Worm (Caenorhabditis elegans) whole organism, L3 larva: ENCODE data around the gene mix-1.

Source experiments
- R02D3.7 ChIP-seq: fragments of 150-350 bp; optimal IDR thresholded peaks from 2 replicates; lab custom pipeline; 2014; ENCODE audit warnings: missing biosample characterization, missing genetic modification characterization
- ama-1 ChIP-seq: fragments of 150-350 bp; optimal IDR thresholded peaks from 2 replicates; lab custom pipeline; 2018
- ceh-16 ChIP-seq: sonication (generic microtip); optimal IDR thresholded peaks from 2 replicates; lab custom pipeline; 2017; ENCODE audit warnings: missing biosample characterization, missing genetic modification characterization
- elt-3 ChIP-seq, 3 experiments: fragments of 150-350 bp in 1 of 3; sonication (generic microtip) in 2 of 3; optimal IDR thresholded peaks; 2 replicates in 2 of 3; 4 replicates in 1 of 3; lab custom pipeline; 2014 to 2017; ENCODE audit warnings: missing biosample characterization in 3 of 3, missing genetic modification characterization in 3 of 3
- fkh-2 ChIP-seq: fragments of 150-350 bp; optimal IDR thresholded peaks from 2 replicates; lab custom pipeline; 2014; ENCODE audit warnings: missing biosample characterization, missing genetic modification reagents, missing genetic modification characterization
- lin-39 ChIP-seq: fragments of 150-350 bp; optimal IDR thresholded peaks from 2 replicates; lab custom pipeline; 2018; ENCODE audit warnings: missing biosample characterization, missing genetic modification reagents, missing genetic modification characterization
- nhr-11 ChIP-seq: fragments of 150-350 bp; optimal IDR thresholded peaks from 2 replicates; lab custom pipeline; 2014; ENCODE audit warnings: missing biosample characterization, missing genetic modification characterization
- nhr-23 ChIP-seq: fragments of 150-350 bp; optimal IDR thresholded peaks from 2 replicates; lab custom pipeline; 2014; ENCODE audit warnings: missing biosample characterization, missing genetic modification reagents, missing genetic modification characterization
- nhr-237 ChIP-seq: fragments of 150-350 bp; optimal IDR thresholded peaks from 2 replicates; lab custom pipeline; 2014; ENCODE audit warnings: missing biosample characterization, missing genetic modification characterization
- nhr-28 ChIP-seq: fragments of 150-350 bp; optimal IDR thresholded peaks from 2 replicates; lab custom pipeline; 2014; ENCODE audit warnings: missing biosample characterization, missing genetic modification characterization
- tbx-2 ChIP-seq: sonication (generic microtip); optimal IDR thresholded peaks from 2 replicates; lab custom pipeline; 2016; ENCODE audit warnings: mild to moderate bottlenecking, missing genetic modification characterization, missing compliant biosample characterization
- unc-39 ChIP-seq: sonication (generic microtip); optimal IDR thresholded peaks from 4 replicates; lab custom pipeline; 2017; ENCODE audit warnings: missing biosample characterization, missing genetic modification characterization
- zag-1 ChIP-seq: fragments of 150-350 bp; optimal IDR thresholded peaks from 2 replicates; lab custom pipeline; 2014; ENCODE audit warnings: missing biosample characterization, missing genetic modification characterization
- ztf-11 ChIP-seq: fragments of 150-350 bp; optimal IDR thresholded peaks from 2 replicates; lab custom pipeline; 2014; ENCODE audit warnings: missing biosample characterization, missing genetic modification characterization

DNA sequence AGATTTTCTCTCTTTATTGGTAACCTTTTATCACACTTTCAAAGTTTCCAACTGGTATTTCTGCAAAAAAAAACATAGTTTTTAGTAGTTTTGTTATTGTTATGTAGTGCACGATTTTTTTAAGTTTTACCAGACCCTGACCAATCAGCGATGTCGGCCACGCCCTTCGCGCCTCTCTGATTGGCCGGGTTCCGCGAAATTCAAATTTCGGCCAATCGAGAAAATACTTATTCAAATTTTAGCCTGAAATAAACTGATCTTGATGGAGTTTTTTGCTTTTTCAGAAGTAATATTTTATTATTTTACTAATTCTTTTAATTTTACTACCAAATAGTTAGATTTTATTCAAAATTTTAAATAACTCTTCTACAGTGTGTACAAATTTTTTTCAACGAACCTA lies 19.1 kb upstream of the mix-1 start:
- TF ChIP-seq R02D3.7 (tag; lab: Kevin White, UChicago), result no peak
- no peak for TF ChIP-seq ama-1 (lab: Kevin White, UChicago)
- TF ChIP-seq tbx-2 (tag; lab: Kevin White, UChicago), result no peak
- TF ChIP-seq nhr-237 (tag; lab: Kevin White, UChicago), result no peak
- no peak for TF ChIP-seq unc-39 (tag; lab: Kevin White, UChicago)
- no peak for TF ChIP-seq ceh-16 (tag; lab: Kevin White, UChicago)
- TF ChIP-seq ztf-11 (tag; lab: Kevin White, UChicago), result no peak
- no peak for TF ChIP-seq nhr-28
- TF ChIP-seq nhr-11 (tag; lab: Kevin White, UChicago), result no peak
- no peak for TF ChIP-seq lin-39
- TF ChIP-seq fkh-2, result no peak
- no peak for TF ChIP-seq elt-3 (tag; optimal IDR thresholded peaks at IDR 0.05; lab: Kevin White, UChicago)
- no peak for TF ChIP-seq zag-1 (tag; lab: Kevin White, UChicago)
- no peak for TF ChIP-seq nhr-23 (tag; lab: Kevin White, UChicago)
